Worm (Caenorhabditis elegans) whole organism, young adult: ENCODE data around the gene T22D1.3.

ENCODE experiments used
- B0261.1 ChIP-seq: sonication (generic microtip); optimal IDR thresholded peaks from 2 replicates; lab custom pipeline; 2016; ENCODE audit warnings: mild to moderate bottlenecking, missing genetic modification characterization, moderate library complexity, missing compliant biosample characterization
- ZK185.1 ChIP-seq: sonication (generic microtip); optimal IDR thresholded peaks from 2 replicates; lab custom pipeline; 2016; ENCODE audit warnings: mild to moderate bottlenecking, missing genetic modification characterization, missing compliant biosample characterization; ENCODE audit not compliant: poor library complexity, severe bottlenecking
- egl-44 ChIP-seq: fragments of 200-800 bp; sonication (Bioruptor generic); IDR thresholded peaks from 2 replicates; pipeline ENCODE4 v1.3.6; 2022; ENCODE audit warnings: missing genetic modification reagents, missing genetic modification characterization, missing compliant biosample characterization
- pha-4 ChIP-seq: fragments of 150-350 bp; sonication (generic microtip); optimal IDR thresholded peaks from 2 replicates; lab custom pipeline; 2014; ENCODE audit warnings: missing biosample characterization, missing genetic modification reagents, missing genetic modification characterization
- repo-1 ChIP-seq: sonication (generic microtip); optimal IDR thresholded peaks from 2 replicates; lab custom pipeline; 2017; ENCODE audit warnings: mild to moderate bottlenecking, missing genetic modification characterization, missing compliant biosample characterization
- snpc-4 ChIP-seq, 5 experiments: fragments of 150-350 bp in 1 of 5; sonication (generic microtip) in 4 of 5; optimal IDR thresholded peaks; 2 replicates each; lab custom pipeline; 2014 to 2018; ENCODE audit warnings: missing genetic modification characterization in 5 of 5, missing biosample characterization in 3 of 5, antibody characterized with exemption in 2 of 5, mild to moderate bottlenecking in 2 of 5, missing compliant biosample characterization in 2 of 5, missing genotype in 2 of 5, moderate library complexity in 2 of 5, missing genetic modification reagents in 1 of 5
- unc-62 ChIP-seq: fragments of 150-350 bp; optimal IDR thresholded peaks from 2 replicates; lab custom pipeline; 2014; ENCODE audit warnings: missing biosample characterization, missing genetic modification reagents, missing genetic modification characterization

DNA sequence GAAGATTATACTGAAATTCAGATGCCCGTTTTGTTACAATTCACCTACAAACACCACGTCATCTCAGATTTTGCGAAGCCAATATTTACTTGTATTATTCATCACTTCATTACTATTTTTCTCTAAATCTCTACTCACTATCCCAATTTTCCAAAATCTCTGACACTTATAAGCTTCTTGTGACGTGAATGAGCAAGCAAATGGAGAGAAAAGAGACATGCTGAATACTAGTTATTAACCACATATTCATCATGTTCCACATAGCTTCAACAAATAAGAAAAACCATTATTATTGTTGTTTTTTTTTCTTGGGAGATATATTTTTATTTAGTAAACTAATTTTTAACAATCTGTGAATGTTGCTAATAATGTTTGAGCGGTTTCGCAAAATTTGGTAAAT lies 37.9 kb downstream of the T22D1.3 start:
- no peak for TF ChIP-seq pha-4 (tag; lab: Kevin White, UChicago)
- no peak for TF ChIP-seq repo-1 (tag; lab: Kevin White, UChicago)
- no peak for TF ChIP-seq snpc-4 (GFP tag; optimal IDR thresholded peaks at IDR 0.05; lab: Kevin White, UChicago)
- no peak for TF ChIP-seq snpc-4 (tag; optimal IDR thresholded peaks at IDR 0.05; lab: Kevin White, UChicago)
- no peak for TF ChIP-seq egl-44 (GFP tag; lab: Robert Waterston, UW)
- TF ChIP-seq ZK185.1 (tag; lab: Kevin White, UChicago): no peak
- no peak for TF ChIP-seq unc-62 (GFP tag; lab: Kevin White, UChicago)
- no peak for TF ChIP-seq B0261.1
